Fruit fly (Drosophila melanogaster) S2 (cell line): ENCODE measurements around the gene Nckx30C.

Experiments used
- CG8478 ChIP-seq: fragments of >200 bp; optimal IDR thresholded peaks from 2 replicates; lab custom pipeline; 2018
- CTCF ChIP-seq, 2 experiments: fragments of >200 bp; optimal IDR thresholded peaks; 2 replicates each; lab custom pipeline; 2018

DNA sequence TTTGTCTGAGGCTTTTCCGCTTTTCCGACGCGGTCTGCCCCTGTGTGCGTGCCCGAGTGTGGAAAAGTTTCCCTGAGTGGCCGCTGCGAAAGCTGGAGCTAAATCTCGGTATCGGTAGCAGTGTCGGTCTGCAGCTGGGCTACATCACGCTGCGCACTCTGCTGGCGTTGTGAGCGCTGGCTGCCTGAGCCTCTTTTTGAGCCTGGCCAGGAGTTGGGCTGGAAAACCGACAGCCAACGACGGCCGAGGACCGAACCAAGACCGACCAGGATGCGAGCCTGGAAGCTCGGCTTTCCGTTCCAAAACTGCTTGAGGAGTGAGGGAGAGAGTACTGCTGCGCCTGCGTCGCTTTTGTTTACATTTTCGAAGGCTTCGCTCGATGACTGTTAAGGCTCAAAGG is 2.5 kb downstream of the Nckx30C start:
- TF ChIP-seq CG8478 (lab: Kevin White, UChicago) (no peak), CTCF (optimal IDR thresholded peaks at IDR 0.05; lab: Kevin White, UChicago) (no peak)
